Fruit fly (Drosophila melanogaster) whole organism, embryonic: ENCODE data around the gene CG42660.

Experiments used
- Ada2b ChIP-seq: fragments of 200-800 bp; sonication (Bioruptor generic); IDR thresholded peaks from 2 replicates; pipeline ENCODE4 v1.3.6; 2022; ENCODE audit warnings: missing biosample characterization, missing genetic modification characterization
- Asciz ChIP-seq: fragments of 200-800 bp; sonication (Bioruptor generic); optimal IDR thresholded peaks from 2 replicates; lab custom pipeline; 2017; ENCODE audit warnings: missing biosample characterization, mild to moderate bottlenecking, missing genetic modification characterization, missing genetic modification reagents
- Awh ChIP-seq: fragments of 200-800 bp; sonication (Bioruptor generic); IDR thresholded peaks from 2 replicates; pipeline ENCODE4, ENCODE4 v1.3.6; 2022; ENCODE audit warnings: missing biosample characterization, missing genetic modification characterization
- Bteb2 ChIP-seq: fragments of 200-800 bp; sonication (Bioruptor generic); optimal IDR thresholded peaks from 2 replicates; lab custom pipeline; 2016; ENCODE audit warnings: missing biosample characterization, missing genetic modification characterization
- CG10209 ChIP-seq: fragments of 200-800 bp; sonication (Bioruptor generic); optimal IDR thresholded peaks from 3 replicates; lab custom pipeline; 2017; ENCODE audit warnings: missing biosample characterization, mild to moderate bottlenecking, missing genetic modification characterization, missing genetic modification reagents
- CG10431 ChIP-seq: fragments of 200-800 bp; sonication (Bioruptor generic); optimal IDR thresholded peaks from 3 replicates; lab custom pipeline; 2018; ENCODE audit warnings: missing biosample characterization, mild to moderate bottlenecking, missing genetic modification characterization
- CG12769 ChIP-seq: fragments of 200-800 bp; sonication (Bioruptor generic); optimal IDR thresholded peaks from 2 replicates; lab custom pipeline; 2019; ENCODE audit warnings: missing biosample characterization, mild to moderate bottlenecking, missing genetic modification characterization, moderate library complexity
- CG13775 ChIP-seq: fragments of 200-800 bp; sonication (Bioruptor generic); optimal IDR thresholded peaks from 3 replicates; lab custom pipeline; 2017; ENCODE audit warnings: missing biosample characterization, mild to moderate bottlenecking, missing genetic modification characterization
- CG13894 ChIP-seq: fragments of 200-800 bp; sonication (Bioruptor generic); optimal IDR thresholded peaks from 3 replicates; lab custom pipeline; 2018; ENCODE audit warnings: missing biosample characterization, mild to moderate bottlenecking, missing genetic modification characterization, moderate library complexity
- CG18619 ChIP-seq: fragments of 200-800 bp; sonication (Bioruptor generic); optimal IDR thresholded peaks from 3 replicates; lab custom pipeline; 2017; ENCODE audit warnings: missing biosample characterization, mild to moderate bottlenecking, missing genetic modification characterization
- CG2129 ChIP-seq: fragments of 200-800 bp; sonication (Bioruptor generic); IDR thresholded peaks from 2 replicates; pipeline ENCODE4 v1.3.6; 2022; ENCODE audit warnings: missing biosample characterization, missing genetic modification characterization; ENCODE audit not compliant: partially characterized antibody
- CG5953 ChIP-seq: fragments of 200-800 bp; sonication (Bioruptor generic); IDR thresholded peaks from 2 replicates; pipeline ENCODE4 v1.3.6; 2022; ENCODE audit warnings: missing biosample characterization, missing genetic modification characterization
- CG6654 ChIP-seq: fragments of 200-800 bp; sonication (Bioruptor generic); optimal IDR thresholded peaks from 2 replicates; lab custom pipeline; 2017; ENCODE audit warnings: missing biosample characterization, mild to moderate bottlenecking, missing genetic modification characterization
- CG8281 ChIP-seq: fragments of 200-800 bp; sonication (Bioruptor generic); optimal IDR thresholded peaks from 2 replicates; lab custom pipeline; 2018; ENCODE audit warnings: missing biosample characterization, mild to moderate bottlenecking, missing genetic modification characterization, moderate library complexity
- CG8359 ChIP-seq: fragments of 200-800 bp; sonication (Bioruptor generic); optimal IDR thresholded peaks from 2 replicates; lab custom pipeline; 2017; ENCODE audit warnings: missing biosample characterization, mild to moderate bottlenecking, missing genetic modification characterization, borderline replicate concordance
- CG9609 ChIP-seq: fragments of 200-800 bp; sonication (Bioruptor generic); optimal IDR thresholded peaks from 3 replicates; lab custom pipeline; 2016; ENCODE audit warnings: missing biosample characterization, missing genetic modification characterization
- CG9797 ChIP-seq: fragments of 200-800 bp; sonication (Bioruptor generic); optimal IDR thresholded peaks from 3 replicates; lab custom pipeline; 2018; ENCODE audit warnings: missing biosample characterization, mild to moderate bottlenecking, missing genetic modification characterization
- D19A ChIP-seq: fragments of 200-800 bp; optimal IDR thresholded peaks from 3 replicates; lab custom pipeline; 2019; ENCODE audit warnings: missing biosample characterization, mild to moderate bottlenecking, missing genetic modification characterization, moderate library complexity
- Dp ChIP-seq: fragments of 200-800 bp; sonication (Bioruptor generic); optimal IDR thresholded peaks from 2 replicates; lab custom pipeline; 2018; ENCODE audit warnings: missing biosample characterization, mild to moderate bottlenecking, missing genetic modification characterization, moderate library complexity
- Ets65A ChIP-seq: fragments of 200-800 bp; sonication (Bioruptor generic); peaks from one replicate; lab custom pipeline; 2016; ENCODE audit warnings: missing biosample characterization, missing genetic modification characterization
- Fer3 ChIP-seq: fragments of 200-800 bp; sonication (Bioruptor generic); optimal IDR thresholded peaks from 2 replicates; lab custom pipeline; 2018; ENCODE audit warnings: missing biosample characterization, mild to moderate bottlenecking, missing genetic modification characterization, moderate library complexity
- Hmx ChIP-seq: fragments of 200-800 bp; sonication (Bioruptor generic); optimal IDR thresholded peaks from 2 replicates; lab custom pipeline; 2016; ENCODE audit warnings: missing biosample characterization, missing genetic modification characterization
- Hr3 ChIP-seq: fragments of 200-800 bp; sonication (Bioruptor generic); optimal IDR thresholded peaks from 3 replicates; lab custom pipeline; 2016; ENCODE audit warnings: missing biosample characterization, missing genetic modification characterization
- Ssrp ChIP-seq: fragments of 200-800 bp; sonication (Bioruptor generic); optimal IDR thresholded peaks from 2 replicates; lab custom pipeline; 2018; ENCODE audit warnings: missing biosample characterization, mild to moderate bottlenecking, missing genetic modification characterization, moderate library complexity
- aop ChIP-seq: fragments of 200-800 bp; sonication (Bioruptor generic); IDR thresholded peaks from 2 replicates; pipeline ENCODE4 v1.3.6; 2022; ENCODE audit warnings: missing biosample characterization, missing genetic modification characterization
- bowl ChIP-seq: fragments of 200-800 bp; sonication (Bioruptor generic); IDR thresholded peaks from 2 replicates; pipeline ENCODE4 v1.3.6; 2022; ENCODE audit warnings: missing biosample characterization, missing genetic modification characterization
- gfzf ChIP-seq: fragments of 200-800 bp; sonication (Bioruptor generic); optimal IDR thresholded peaks from 2 replicates; lab custom pipeline; 2016; ENCODE audit warnings: missing biosample characterization, mild to moderate bottlenecking, missing genetic modification characterization, moderate library complexity
- jumu ChIP-seq: fragments of 200-800 bp; sonication (Bioruptor generic); optimal IDR thresholded peaks from 3 replicates; lab custom pipeline; 2016; ENCODE audit warnings: missing biosample characterization, missing genetic modification characterization
- nerfin-1 ChIP-seq: fragments of 200-800 bp; sonication (Bioruptor generic); optimal IDR thresholded peaks from 3 replicates; lab custom pipeline; 2019; ENCODE audit warnings: missing biosample characterization, mild to moderate bottlenecking, missing genetic modification characterization, moderate library complexity
- org-1 ChIP-seq: fragments of 200-800 bp; sonication (Bioruptor generic); optimal IDR thresholded peaks from 2 replicates; lab custom pipeline; 2017; ENCODE audit warnings: missing biosample characterization, missing genetic modification characterization
- sens ChIP-seq: fragments of 200-800 bp; sonication (Bioruptor generic); peaks from one replicate; lab custom pipeline; 2016; ENCODE audit warnings: missing biosample characterization, missing genetic modification characterization
- sens-2 ChIP-seq: fragments of 200-800 bp; sonication (Bioruptor generic); IDR thresholded peaks from 2 replicates; pipeline ENCODE4 v1.3.6; 2022; ENCODE audit warnings: missing biosample characterization, missing genetic modification characterization

The CG42660 gene

DNA sequence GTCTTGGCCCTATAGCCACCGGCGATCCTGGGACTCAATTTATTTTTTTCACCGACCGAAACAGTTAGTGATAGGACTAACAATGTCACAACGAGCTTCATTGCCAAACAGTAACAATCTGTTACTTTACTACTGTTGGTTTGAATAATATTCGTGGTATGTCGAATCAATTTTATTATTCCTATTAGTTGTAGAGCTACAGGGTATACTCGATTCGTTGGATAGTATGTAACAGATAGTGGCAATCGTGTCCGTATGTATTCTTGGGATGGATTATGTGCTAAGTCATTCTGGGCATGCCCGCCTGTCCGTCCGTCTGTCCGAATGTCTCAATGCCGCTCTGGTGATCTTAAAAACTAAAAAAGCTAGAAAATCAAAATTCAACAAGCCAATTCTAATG lies 26.0 kb upstream of the CG42660 start, which contains the start of gene sphinx1:
TSS of gene sphinx1 (minus strand) at position 101 of the 400 bp plus-strand sequence.
- TF ChIP-seq CG10431 (GFP tag; lab: Kevin White, UChicago) (no peak), CG9797 (no peak)

DNA sequence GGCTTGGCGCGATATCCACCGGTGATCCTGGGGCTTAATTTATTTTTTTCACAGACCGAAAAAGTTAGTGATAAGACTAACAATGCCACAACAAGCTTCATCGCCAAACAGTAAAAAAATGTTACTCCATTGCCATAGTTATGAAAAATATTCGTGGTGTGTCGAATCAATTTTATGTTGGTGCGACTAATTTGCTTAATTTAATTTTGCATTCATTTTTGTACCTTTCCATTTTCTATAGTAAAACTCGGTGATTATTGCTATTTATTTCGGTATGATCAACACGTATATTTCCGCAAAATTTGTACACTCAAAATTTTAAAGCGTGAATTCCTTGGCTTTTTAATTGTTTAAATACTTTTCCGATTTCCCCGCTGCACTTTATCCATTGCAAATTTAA lies 24.7 kb upstream of the CG42660 start, which contains the start of gene sphinx2:
TSS of gene sphinx2 (minus strand) at position 101 of the 400 bp plus-strand sequence.
- no peak for TF ChIP-seq CG10209
- no peak for TF ChIP-seq gfzf (GFP tag; lab: Kevin White, UChicago)
- TF ChIP-seq CG5953 (GFP tag; lab: Robert Waterston, UW): no peak
- peak; percentile 18 for TF ChIP-seq sens (GFP tag; lab: Kevin White, UChicago)

dm6 chr3L:7449097-7449496 lies 16.2 kb upstream of the CG42660 start:
- TF ChIP-seq aop (no peak), CG12769 (tag; lab: Kevin White, UChicago) (no peak), org-1 (no peak), CG8281 (tag; lab: Kevin White, UChicago) (peak; percentile 94), jumu (no peak), CG13894 (tag; lab: Kevin White, UChicago) (no peak), nerfin-1 (tag; lab: Kevin White, UChicago) (no peak), CG2129 (GFP tag; lab: Robert Waterston, UW) (no peak), D19A (peak; percentile 64)

- TF ChIP-seq CG13775 (GFP tag; lab: Kevin White, UChicago): no peak
- no peak for TF ChIP-seq Hr3
- no peak for TF ChIP-seq CG13894 (tag; lab: Kevin White, UChicago)
- TF ChIP-seq Asciz: no peak
- no peak for TF ChIP-seq CG18619
- no peak for TF ChIP-seq CG9609 (GFP tag; lab: Kevin White, UChicago)
- no peak for TF ChIP-seq Ssrp (tag; lab: Kevin White, UChicago)
- no peak for TF ChIP-seq CG8359 (GFP tag; lab: Kevin White, UChicago)
- TF ChIP-seq bowl: no peak
- TF ChIP-seq CG6654 (GFP tag; lab: Kevin White, UChicago): no peak
- no peak for TF ChIP-seq Hmx (GFP tag; lab: Kevin White, UChicago)
- no peak for TF ChIP-seq sens-2 (GFP tag; lab: Robert Waterston, UW)
- no peak for TF ChIP-seq Dp (GFP tag; lab: Kevin White, UChicago)
- no peak for TF ChIP-seq Bteb2 (GFP tag; lab: Kevin White, UChicago)
These were observed 14.8 kb upstream of the CG42660 start, which contains the start of gene CG33278 for dm6 chr3L:7450553-7450952. TSS of gene CG33278 (plus strand) at chr3L:7450853.

DNA sequence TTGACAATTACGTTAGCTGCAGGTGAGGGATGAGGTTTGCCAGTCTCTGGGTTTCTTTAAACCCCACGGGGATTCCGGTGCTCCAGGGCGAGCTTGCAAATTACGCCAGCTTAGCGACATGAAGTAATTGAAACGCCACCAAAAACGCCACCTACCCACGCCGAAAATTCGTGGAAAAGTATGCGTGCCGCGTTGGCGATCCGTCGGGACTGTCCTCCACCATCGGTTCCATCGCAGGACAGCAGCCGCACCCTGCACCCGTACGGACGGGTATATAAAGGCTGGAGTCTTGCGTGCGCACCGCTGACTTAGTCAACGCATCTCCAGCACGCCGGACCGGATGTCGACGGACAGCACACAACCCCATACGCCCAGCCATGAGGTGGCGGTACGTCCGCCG lies 9.5 kb upstream of the CG42660 start, which contains the start of gene ppk26:
TSS of gene ppk26 (plus strand) at position 301 of the 400 bp plus-strand sequence.
- TF ChIP-seq CG10431 (GFP tag; lab: Kevin White, UChicago): no peak
- TF ChIP-seq sens (GFP tag; lab: Kevin White, UChicago): peak; percentile 31
- peak; percentile 77 for TF ChIP-seq Ets65A (GFP tag; lab: Kevin White, UChicago)
- no peak for TF ChIP-seq Fer3 (tag; lab: Kevin White, UChicago)
- no peak for TF ChIP-seq Ada2b (GFP tag; lab: Robert Waterston, UW)
- no peak for TF ChIP-seq Awh (GFP tag; lab: Robert Waterston, UW)
- TF ChIP-seq, all 482 proteins: peak for 2
